Fruit fly (Drosophila melanogaster) whole organism, embryonic: ENCODE results near the gene Jhbp16.

ENCODE experiments used
- ATbp ChIP-seq: fragments of 200-800 bp; sonication (Bioruptor generic); optimal IDR thresholded peaks from 2 replicates; lab custom pipeline; 2017; ENCODE audit warnings: missing biosample characterization, mild to moderate bottlenecking, missing genetic modification characterization, missing genetic modification reagents
- Ada2b ChIP-seq: fragments of 200-800 bp; sonication (Bioruptor generic); IDR thresholded peaks from 2 replicates; pipeline ENCODE4 v1.3.6; 2022; ENCODE audit warnings: missing biosample characterization, missing genetic modification characterization
- Blimp-1 ChIP-seq: fragments of 200-800 bp; sonication (Bioruptor generic); optimal IDR thresholded peaks from 3 replicates; lab custom pipeline; 2018; ENCODE audit warnings: missing biosample characterization, missing genetic modification characterization, mild to moderate bottlenecking, moderate library complexity, missing genetic modification reagents
- CG10462 ChIP-seq: fragments of 200-800 bp; sonication (Bioruptor generic); optimal IDR thresholded peaks from 2 replicates; lab custom pipeline; 2016; ENCODE audit warnings: missing biosample characterization, missing genetic modification characterization
- CG10654 ChIP-seq: fragments of 200-800 bp; sonication (Bioruptor generic); optimal IDR thresholded peaks from 2 replicates; lab custom pipeline; 2016; ENCODE audit warnings: missing biosample characterization, missing genetic modification characterization
- CG11504 ChIP-seq: fragments of 200-800 bp; sonication (Bioruptor generic); optimal IDR thresholded peaks from 3 replicates; lab custom pipeline; 2019; ENCODE audit warnings: missing biosample characterization, mild to moderate bottlenecking, missing genetic modification characterization, moderate library complexity
- CG12391 ChIP-seq: fragments of 200-800 bp; sonication (Bioruptor generic); optimal IDR thresholded peaks from 3 replicates; lab custom pipeline; 2018; ENCODE audit warnings: missing biosample characterization, mild to moderate bottlenecking, missing genetic modification characterization, moderate library complexity
- CG13123 ChIP-seq: fragments of 200-800 bp; sonication (Bioruptor generic); optimal IDR thresholded peaks from 2 replicates; lab custom pipeline; 2016; ENCODE audit warnings: missing biosample characterization, missing genetic modification characterization
- CG13894 ChIP-seq: fragments of 200-800 bp; sonication (Bioruptor generic); optimal IDR thresholded peaks from 3 replicates; lab custom pipeline; 2018; ENCODE audit warnings: missing biosample characterization, mild to moderate bottlenecking, missing genetic modification characterization, moderate library complexity
- CG15011 ChIP-seq: fragments of 200-800 bp; sonication (Bioruptor generic); optimal IDR thresholded peaks from 3 replicates; lab custom pipeline; 2018; ENCODE audit warnings: missing biosample characterization, mild to moderate bottlenecking, missing genetic modification characterization
- CG2199 ChIP-seq: fragments of 200-800 bp; sonication (Bioruptor generic); IDR thresholded peaks from 3 replicates; pipeline ENCODE4 v1.3.6; 2022; ENCODE audit warnings: missing biosample characterization, missing genetic modification characterization
- CG34224 ChIP-seq: fragments of 200-800 bp; sonication (Bioruptor generic); IDR thresholded peaks from 3 replicates; pipeline ENCODE4 v1.3.6; 2022; ENCODE audit warnings: missing biosample characterization, missing genetic modification characterization; ENCODE audit not compliant: partially characterized antibody
- CG4424 ChIP-seq: fragments of 200-800 bp; sonication (Bioruptor generic); optimal IDR thresholded peaks from 3 replicates; lab custom pipeline; 2016; ENCODE audit warnings: missing biosample characterization, missing genetic modification characterization
- CG4730 ChIP-seq: fragments of 200-800 bp; sonication (Bioruptor generic); IDR thresholded peaks from 2 replicates; pipeline ENCODE4 v1.3.6; 2022; ENCODE audit warnings: missing biosample characterization, missing genetic modification characterization
- CG4820 ChIP-seq: fragments of 200-800 bp; sonication (Bioruptor generic); optimal IDR thresholded peaks from 3 replicates; lab custom pipeline; 2016; ENCODE audit warnings: missing biosample characterization, missing genetic modification characterization
- CG6791 ChIP-seq: fragments of 200-800 bp; sonication (Bioruptor generic); IDR thresholded peaks from 3 replicates; pipeline ENCODE4 v1.3.6; 2022; ENCODE audit warnings: missing biosample characterization, missing genetic modification characterization; ENCODE audit not compliant: partially characterized antibody
- CG8281 ChIP-seq: fragments of 200-800 bp; sonication (Bioruptor generic); optimal IDR thresholded peaks from 2 replicates; lab custom pipeline; 2018; ENCODE audit warnings: missing biosample characterization, mild to moderate bottlenecking, missing genetic modification characterization, moderate library complexity
- CG8290 ChIP-seq, 3 experiments: fragments of 200-800 bp; sonication (Bioruptor generic); optimal IDR thresholded peaks; 2 replicates each; lab custom pipeline; 2016 to 2019; ENCODE audit warnings: missing biosample characterization in 3 of 3, missing genetic modification characterization in 3 of 3, mild to moderate bottlenecking in 2 of 3, moderate library complexity in 1 of 3
- CoRest ChIP-seq: fragments of 200-800 bp; sonication (Bioruptor generic); optimal IDR thresholded peaks from 3 replicates; lab custom pipeline; 2018; ENCODE audit warnings: missing biosample characterization, mild to moderate bottlenecking, missing genetic modification characterization, moderate library complexity
- Dip2 ChIP-seq: fragments of 200-800 bp; sonication (Bioruptor generic); IDR thresholded peaks from 2 replicates; pipeline ENCODE4 v1.3.6; 2022; ENCODE audit warnings: missing biosample characterization, missing genetic modification characterization
- ERR ChIP-seq: fragments of 200-800 bp; sonication (Bioruptor generic); optimal IDR thresholded peaks from 2 replicates; lab custom pipeline; 2016; ENCODE audit warnings: missing biosample characterization, missing genetic modification characterization
- Fer1 ChIP-seq: fragments of 200-800 bp; sonication (Bioruptor generic); optimal IDR thresholded peaks from 2 replicates; lab custom pipeline; 2017; ENCODE audit warnings: missing biosample characterization, mild to moderate bottlenecking, missing genetic modification characterization
- H2.0 ChIP-seq: fragments of 200-800 bp; sonication (Bioruptor generic); IDR thresholded peaks from 2 replicates; pipeline ENCODE4 v1.3.6; 2022; ENCODE audit warnings: missing biosample characterization, missing genetic modification characterization
- Hr78 ChIP-seq, 2 experiments: fragments of 200-800 bp in 1 of 2; fragments of >200 bp in 1 of 2; sonication (Bioruptor generic) in 1 of 2; optimal IDR thresholded peaks; 2 replicates each; lab custom pipeline; 2017 to 2019; ENCODE audit warnings: missing biosample characterization in 2 of 2, missing genetic modification characterization in 2 of 2, mild to moderate bottlenecking in 1 of 2, moderate library complexity in 1 of 2
- Med ChIP-seq: fragments of 200-800 bp; sonication (Bioruptor generic); peaks from one replicate; lab custom pipeline; 2016; ENCODE audit warnings: missing biosample characterization, missing genetic modification characterization, mild to moderate bottlenecking, inconsistent platforms, moderate library complexity
- Nf-YC ChIP-seq: fragments of 200-800 bp; optimal IDR thresholded peaks from 3 replicates; lab custom pipeline; 2019; ENCODE audit warnings: missing biosample characterization, mild to moderate bottlenecking, missing genetic modification characterization, moderate library complexity
- Opbp ChIP-seq: fragments of 200-800 bp; sonication (Bioruptor generic); IDR thresholded peaks from 3 replicates; pipeline ENCODE4 v1.3.6; 2022; ENCODE audit warnings: missing biosample characterization, missing genetic modification characterization; ENCODE audit not compliant: partially characterized antibody
- Ssrp ChIP-seq: fragments of 200-800 bp; sonication (Bioruptor generic); optimal IDR thresholded peaks from 2 replicates; lab custom pipeline; 2018; ENCODE audit warnings: missing biosample characterization, mild to moderate bottlenecking, missing genetic modification characterization, moderate library complexity
- Xrp1 ChIP-seq: fragments of 200-800 bp; sonication (Bioruptor generic); IDR thresholded peaks from 2 replicates; pipeline ENCODE4 v1.3.6; 2022; ENCODE audit warnings: missing biosample characterization, missing genetic modification characterization
- crc ChIP-seq: fragments of 200-800 bp; sonication (Bioruptor generic); optimal IDR thresholded peaks from 2 replicates; lab custom pipeline; 2016; ENCODE audit warnings: missing biosample characterization, missing genetic modification characterization
- croc ChIP-seq: fragments of 200-800 bp; sonication (Bioruptor generic); conservative IDR thresholded peaks from 3 replicates; pipeline ENCODE4 v1.3.6; 2022; ENCODE audit warnings: missing biosample characterization, missing genetic modification characterization
- crol ChIP-seq: fragments of 200-800 bp; sonication (Bioruptor generic); IDR thresholded peaks from 2 replicates; pipeline ENCODE4 v1.3.6; 2022; ENCODE audit warnings: missing biosample characterization, missing genetic modification characterization
- fd96Cb ChIP-seq: fragments of 200-800 bp; sonication (Bioruptor generic); optimal IDR thresholded peaks from 2 replicates; lab custom pipeline; 2018; ENCODE audit warnings: missing biosample characterization, mild to moderate bottlenecking, missing genetic modification characterization, moderate library complexity
- gsb-n ChIP-seq: fragments of 200-800 bp; sonication (Bioruptor generic); optimal IDR thresholded peaks from 3 replicates; lab custom pipeline; 2018; ENCODE audit warnings: missing biosample characterization, mild to moderate bottlenecking, missing genetic modification characterization
- insv ChIP-seq, 2 experiments: fragments of 200-800 bp; sonication (Bioruptor generic); optimal IDR thresholded peaks; 3 replicates each; lab custom pipeline; 2016 to 2018; ENCODE audit warnings: missing biosample characterization in 2 of 2, missing genetic modification characterization in 2 of 2
- lab ChIP-seq: fragments of 200-800 bp; sonication (Bioruptor generic); optimal IDR thresholded peaks from 3 replicates; lab custom pipeline; 2017; ENCODE audit warnings: missing biosample characterization, missing genetic modification characterization, mild to moderate bottlenecking, moderate library complexity, missing genetic modification reagents
- nom ChIP-seq: fragments of 200-800 bp; sonication (Bioruptor generic); optimal IDR thresholded peaks from 2 replicates; lab custom pipeline; 2017; ENCODE audit warnings: missing biosample characterization, missing genetic modification characterization, mild to moderate bottlenecking, moderate library complexity, missing genetic modification reagents
- otp ChIP-seq: fragments of 200-800 bp; sonication (Bioruptor generic); IDR thresholded peaks from 3 replicates; pipeline ENCODE4, ENCODE4 v1.3.6; 2022; ENCODE audit warnings: missing biosample characterization, missing genetic modification characterization
- peb ChIP-seq: fragments of 200-800 bp; sonication (Bioruptor generic); IDR thresholded peaks from 2 replicates; pipeline ENCODE4 v1.3.6; 2022; ENCODE audit warnings: missing biosample characterization, missing genetic modification characterization
- pros ChIP-seq: fragments of 200-800 bp; sonication (Bioruptor generic); optimal IDR thresholded peaks from 3 replicates; lab custom pipeline; 2019; ENCODE audit warnings: missing biosample characterization, mild to moderate bottlenecking, missing genetic modification characterization, moderate library complexity
- sd ChIP-seq: fragments of 200-800 bp; sonication (Bioruptor generic); optimal IDR thresholded peaks from 3 replicates; lab custom pipeline; 2018; ENCODE audit warnings: missing biosample characterization, mild to moderate bottlenecking, missing genetic modification characterization, moderate library complexity
- sens ChIP-seq: fragments of 200-800 bp; sonication (Bioruptor generic); peaks from one replicate; lab custom pipeline; 2016; ENCODE audit warnings: missing biosample characterization, missing genetic modification characterization
- sqz ChIP-seq: fragments of 200-800 bp; sonication (Bioruptor generic); optimal IDR thresholded peaks from 3 replicates; lab custom pipeline; 2018; ENCODE audit warnings: missing biosample characterization, mild to moderate bottlenecking, missing genetic modification characterization
- sr ChIP-seq: fragments of 200-800 bp; sonication (Bioruptor generic); IDR thresholded peaks from 3 replicates; pipeline ENCODE4 v1.3.6; 2022; ENCODE audit warnings: missing biosample characterization, missing genetic modification characterization
- tap ChIP-seq: fragments of 200-800 bp; optimal IDR thresholded peaks from 3 replicates; lab custom pipeline; 2019; ENCODE audit warnings: missing biosample characterization, mild to moderate bottlenecking, missing genetic modification characterization, moderate library complexity
- tio ChIP-seq: fragments of 200-800 bp; sonication (Bioruptor generic); optimal IDR thresholded peaks from 2 replicates; lab custom pipeline; 2017; ENCODE audit warnings: missing biosample characterization, missing genetic modification characterization, inconsistent platforms
- zen2 ChIP-seq: fragments of 200-800 bp; sonication (Bioruptor generic); IDR thresholded peaks from 3 replicates; pipeline ENCODE4 v1.3.6; 2022; ENCODE audit warnings: missing biosample characterization, missing genetic modification characterization; ENCODE audit not compliant: partially characterized antibody
- zf30C ChIP-seq: fragments of 200-800 bp; sonication (Bioruptor generic); optimal IDR thresholded peaks from 3 replicates; lab custom pipeline; 2018; ENCODE audit warnings: missing biosample characterization, mild to moderate bottlenecking, missing genetic modification characterization

Jhbp16 gene

DNA sequence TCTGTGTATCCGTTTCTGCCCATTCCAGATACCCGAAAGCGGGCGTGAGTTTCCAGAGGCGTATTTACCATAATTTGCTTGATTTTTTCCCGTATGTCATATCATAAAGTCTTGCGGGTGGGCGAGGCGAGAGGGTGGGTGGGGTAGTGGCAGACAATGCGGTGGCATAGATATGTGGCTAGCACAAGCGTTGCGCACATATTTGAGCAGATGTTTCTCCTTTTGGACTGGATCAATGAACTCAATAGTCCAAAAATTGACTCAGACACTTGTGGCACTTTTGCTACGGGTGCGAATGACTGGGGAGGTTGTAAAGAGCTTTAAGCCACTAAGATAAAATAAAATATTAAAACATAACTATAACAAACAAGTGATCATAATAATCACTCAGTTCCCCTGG, 29.0 kb upstream of the Jhbp16 start (continued):
- peak; percentile 33 for TF ChIP-seq lab
- no peak for TF ChIP-seq CoRest
- TF ChIP-seq sens (GFP tag; lab: Kevin White, UChicago): peak; percentile 53
- no peak for TF ChIP-seq nom (GFP tag; lab: Kevin White, UChicago)
- peak; percentile 25 for TF ChIP-seq Med
- TF ChIP-seq Fer1: peak; percentile 1
- peak; percentile 10 for TF ChIP-seq tap
- TF ChIP-seq CG8290 (GFP tag; optimal IDR thresholded peaks at IDR 0.05; lab: Kevin White, UChicago): no peak
- peak in 1 of 2 experiments; percentile 13 for TF ChIP-seq CG8290 (tag; optimal IDR thresholded peaks at IDR 0.05; lab: Kevin White, UChicago)
- peak; percentile 36 for TF ChIP-seq ATbp
- no peak for TF ChIP-seq CG4424
- no peak for TF ChIP-seq CG12391 (tag; lab: Kevin White, UChicago)

DNA sequence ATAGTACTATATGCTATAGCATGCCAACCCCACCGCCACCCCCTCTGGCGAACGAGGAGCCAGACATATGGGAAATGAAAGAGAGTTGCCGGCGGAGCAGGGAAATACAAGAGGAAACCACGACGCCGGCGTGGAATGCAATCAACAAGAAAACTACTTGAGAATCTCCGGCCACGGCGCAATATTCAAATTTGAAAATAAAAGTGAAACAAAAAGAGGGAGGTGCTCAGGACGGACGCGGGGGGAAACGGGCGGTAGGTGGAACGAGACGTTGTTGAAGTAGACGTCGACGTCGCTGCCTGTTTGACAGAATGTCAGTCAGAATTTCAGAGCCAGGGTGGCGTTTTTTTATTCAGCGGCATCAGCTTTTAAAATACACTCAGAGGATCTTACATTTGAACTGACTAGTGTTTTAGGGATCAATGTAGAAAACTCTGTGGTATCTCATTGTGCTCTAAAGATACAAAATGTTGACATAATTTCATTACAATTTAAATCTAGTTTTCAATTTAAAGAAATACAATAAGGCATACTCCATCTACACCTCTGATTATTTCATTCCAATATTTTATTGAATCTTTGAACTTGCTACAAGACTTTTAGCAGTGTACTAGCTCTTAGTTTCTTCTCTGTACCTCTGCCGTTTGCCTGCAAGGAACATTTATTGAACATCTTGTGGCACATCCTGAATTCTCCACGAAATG, 28.1 kb upstream of the Jhbp16 start:
- TF ChIP-seq crol (GFP tag; lab: Robert Waterston, UW): peak; percentile 76
- TF ChIP-seq Blimp-1 (GFP tag; lab: Kevin White, UChicago): peak; percentile 56
- no peak for TF ChIP-seq Opbp (GFP tag; lab: Robert Waterston, UW)
- TF ChIP-seq CG10462: no peak
- TF ChIP-seq CG4730 (GFP tag; lab: Robert Waterston, UW): no peak
- TF ChIP-seq sens (GFP tag; lab: Kevin White, UChicago): peak; percentile 30
- TF ChIP-seq otp (GFP tag; lab: Robert Waterston, UW): no peak
- peak; percentile 12 for TF ChIP-seq CG11504
- no peak for TF ChIP-seq CG13123 (GFP tag; lab: Kevin White, UChicago)
- peak; percentile 16 for TF ChIP-seq tio (GFP tag; lab: Kevin White, UChicago)
- TF ChIP-seq insv (GFP tag; optimal IDR thresholded peaks at IDR 0.05; lab: Kevin White, UChicago): no peak
- peak; percentile 8 for TF ChIP-seq CG13894 (tag; lab: Kevin White, UChicago)
- TF ChIP-seq ERR (GFP tag; lab: Kevin White, UChicago): no peak
- no peak for TF ChIP-seq crc (GFP tag; lab: Kevin White, UChicago)
- TF ChIP-seq fd96Cb: no peak
- TF ChIP-seq Ada2b: no peak
- TF ChIP-seq CG8281 (tag; lab: Kevin White, UChicago): no peak
- TF ChIP-seq sd: peak; percentile 19
- TF ChIP-seq CG2199 (GFP tag; lab: Robert Waterston, UW): 0 out of 3 replicates have a peak, but pooled peaks have one; percentile 17
- no peak for TF ChIP-seq gsb-n
- no peak for TF ChIP-seq CG4820 (GFP tag; lab: Kevin White, UChicago)
- TF ChIP-seq Med: peak; percentile 28
- peak; percentile 16 for TF ChIP-seq sqz (GFP tag; lab: Kevin White, UChicago)
- TF ChIP-seq CG10654 (GFP tag; lab: Kevin White, UChicago): no peak
- TF ChIP-seq Nf-YC (tag; lab: Kevin White, UChicago): no peak
- TF ChIP-seq pros (GFP tag; lab: Kevin White, UChicago): peak; percentile 67
- no peak for TF ChIP-seq H2.0 (GFP tag; lab: Robert Waterston, UW)
- no peak for TF ChIP-seq CG34224 (GFP tag; lab: Robert Waterston, UW)
- TF ChIP-seq Hr78 (GFP tag; optimal IDR thresholded peaks at IDR 0.05; lab: Kevin White, UChicago): no peak
- TF ChIP-seq peb (GFP tag; lab: Robert Waterston, UW): no peak
- no peak for TF ChIP-seq Ssrp (tag; lab: Kevin White, UChicago)
- TF ChIP-seq sr: no peak
- no peak for TF ChIP-seq croc (GFP tag; lab: Robert Waterston, UW)
- TF ChIP-seq Xrp1: no peak
- TF ChIP-seq zf30C (GFP tag; lab: Kevin White, UChicago): peak; percentile 47
- no peak for TF ChIP-seq zen2 (GFP tag; lab: Robert Waterston, UW)
- TF ChIP-seq CG15011 (GFP tag; lab: Kevin White, UChicago): no peak
- no peak for TF ChIP-seq Dip2
- no peak for TF ChIP-seq CG6791 (GFP tag; lab: Robert Waterston, UW)
